Fruit fly (Drosophila melanogaster) whole organism, larva: ENCODE results near the gene shv.

Experiments
- noc ChIP-seq: fragments of 200-800 bp; sonication (Bioruptor generic); optimal IDR thresholded peaks from 3 replicates; lab custom pipeline; 2019; ENCODE audit warnings: missing biosample characterization, mild to moderate bottlenecking, missing genetic modification characterization, moderate library complexity

Gene shv

dm6 chr2L:468745-469358 is 15.9 kb downstream of the shv start:
- peak; percentile 82 for TF ChIP-seq noc (tag; lab: Kevin White, UChicago)

DNA sequence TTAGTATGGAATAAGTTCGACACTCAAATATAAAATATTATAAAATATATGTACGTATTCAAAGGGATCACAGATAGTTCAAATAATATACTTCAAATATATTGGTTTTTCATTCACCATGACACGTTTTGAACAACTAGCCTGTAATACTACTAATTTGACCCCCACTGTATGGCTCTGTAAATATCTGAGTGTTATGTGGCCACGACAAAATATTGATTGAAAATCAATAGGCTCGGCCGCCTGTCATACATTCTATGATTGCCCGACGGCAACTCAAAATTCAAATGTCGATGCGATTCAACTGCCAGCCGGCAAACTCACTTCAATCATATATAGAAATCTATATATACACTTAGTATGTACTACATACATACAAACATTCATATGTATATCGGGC is 17.0 kb downstream of the shv start:
- TF ChIP-seq noc (tag; lab: Kevin White, UChicago): no peak

DNA sequence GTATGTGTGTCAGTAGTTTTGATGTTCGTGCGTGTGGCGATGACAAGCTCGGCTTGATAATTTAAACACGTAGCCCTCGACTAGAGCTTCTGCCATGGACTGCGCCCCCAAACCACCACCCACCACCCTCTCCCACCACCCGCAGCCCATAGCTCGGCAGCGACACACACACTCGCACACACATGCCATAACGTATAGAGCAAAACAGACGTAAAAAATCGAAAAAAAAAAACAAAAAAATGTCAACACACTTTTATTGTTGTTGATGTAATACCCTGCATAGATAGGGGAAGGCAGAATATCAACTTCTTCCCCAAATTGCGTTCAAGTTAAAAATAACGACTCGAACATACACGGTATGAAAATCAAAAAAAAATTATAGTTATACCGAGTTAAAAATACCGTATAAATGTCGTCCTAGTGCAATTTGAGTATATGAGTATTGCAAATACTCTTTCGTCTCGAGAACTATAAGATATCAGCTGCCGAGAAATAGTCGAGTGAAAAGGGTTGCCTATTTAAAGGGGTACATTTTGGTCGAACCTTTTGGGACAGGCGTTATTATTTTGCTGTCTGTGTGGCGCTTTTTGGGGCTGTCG is 17.5 kb downstream of the shv start:
- peak; percentile 89 for TF ChIP-seq noc (tag; lab: Kevin White, UChicago)

DNA sequence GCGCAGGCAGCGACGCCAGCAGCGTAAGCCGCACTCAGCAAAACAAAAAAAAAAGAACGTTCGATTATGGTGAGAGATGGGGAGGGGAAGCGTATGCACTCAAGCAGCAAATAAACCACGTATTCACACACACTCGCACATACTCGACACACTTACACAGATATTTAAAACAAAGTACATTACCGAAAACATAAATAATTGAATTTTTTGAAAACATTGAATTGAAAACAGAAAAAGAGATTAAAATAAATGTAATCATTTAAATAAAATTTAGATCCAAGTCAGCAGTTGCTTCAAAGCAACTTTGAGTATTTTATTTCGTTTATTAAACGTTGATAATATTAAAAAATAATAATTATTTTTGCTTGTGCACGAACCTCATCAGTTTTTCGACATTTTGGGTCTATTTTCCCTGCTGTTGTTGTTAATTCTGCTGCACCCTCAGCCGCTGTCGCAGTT is 18.1 kb downstream of the shv start:
- peak; percentile 72 for TF ChIP-seq noc (tag; lab: Kevin White, UChicago)

DNA sequence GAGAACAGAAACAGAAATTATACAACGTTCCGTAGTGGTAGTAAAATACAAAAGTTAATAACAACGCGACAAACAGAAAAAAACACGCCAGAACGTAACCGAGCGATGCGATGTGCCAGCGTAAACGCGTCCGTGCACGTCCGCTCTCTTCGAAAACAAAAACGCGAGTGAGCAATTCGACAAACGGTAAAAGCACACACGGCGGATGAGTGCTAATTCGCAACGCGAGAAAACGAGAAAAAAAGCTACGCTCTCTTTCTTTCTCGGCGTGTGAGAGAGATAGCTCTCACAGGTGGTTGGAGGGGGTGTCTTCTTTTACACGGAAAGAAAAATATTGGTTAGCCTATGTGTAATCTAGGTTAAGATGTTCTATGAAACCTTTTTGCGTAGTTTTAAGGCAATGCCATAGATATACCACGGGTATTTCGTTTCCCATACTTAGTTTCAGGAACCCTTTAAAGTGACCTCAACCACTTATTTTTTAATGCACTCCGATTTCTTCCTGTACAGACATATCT is 19.2 kb downstream of the shv start, which contains the start of gene CG4297:
Gene CG4297 (minus strand): TSS at position 128 of the 518 bp plus-strand sequence.
- TF ChIP-seq noc (tag; lab: Kevin White, UChicago): peak; percentile 70

- TF ChIP-seq noc (tag; lab: Kevin White, UChicago): no peak
Measured at dm6 chr2L:472829-473228, 19.9 kb downstream of the shv start, which contains the start of gene MED15. Gene MED15 (plus strand): TSS chr2L:473013.

DNA sequence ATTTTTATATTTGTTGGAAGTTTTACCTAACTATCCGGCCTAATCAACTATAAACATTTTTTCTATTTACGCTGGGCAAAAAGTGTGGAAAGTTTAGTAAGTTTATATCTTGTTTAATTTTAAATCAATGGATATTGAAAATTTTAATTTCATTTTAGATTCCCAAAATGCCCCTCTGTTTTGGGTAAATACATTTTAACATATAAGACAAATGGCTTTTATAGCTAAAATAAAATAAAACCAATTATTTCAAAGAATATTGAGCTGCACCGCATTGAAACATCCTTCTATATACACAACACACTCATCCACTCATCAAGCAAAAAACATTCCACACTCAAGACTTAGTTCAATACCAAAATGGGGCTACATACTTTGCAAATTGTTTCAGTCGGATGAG is 23.0 kb downstream of the shv start, which contains the start of gene ush:
Gene ush (plus strand): TSS at position 301 of the 400 bp plus-strand sequence.
- TF ChIP-seq noc (tag; lab: Kevin White, UChicago): no peak

- no peak for TF ChIP-seq noc (tag; lab: Kevin White, UChicago)
Measured at dm6 chr2L:478173-478572, 25.3 kb downstream of the shv start.

- peak; percentile 74 for TF ChIP-seq noc (tag; lab: Kevin White, UChicago)
Measured at dm6 chr2L:478749-479482, 26.0 kb downstream of the shv start.

- peak; percentile 98 for TF ChIP-seq noc (tag; lab: Kevin White, UChicago)
Measured at dm6 chr2L:479483-480195, 26.7 kb downstream of the shv start, which contains the start of gene cbt. Gene cbt (minus strand): TSS chr2L:479688.

DNA sequence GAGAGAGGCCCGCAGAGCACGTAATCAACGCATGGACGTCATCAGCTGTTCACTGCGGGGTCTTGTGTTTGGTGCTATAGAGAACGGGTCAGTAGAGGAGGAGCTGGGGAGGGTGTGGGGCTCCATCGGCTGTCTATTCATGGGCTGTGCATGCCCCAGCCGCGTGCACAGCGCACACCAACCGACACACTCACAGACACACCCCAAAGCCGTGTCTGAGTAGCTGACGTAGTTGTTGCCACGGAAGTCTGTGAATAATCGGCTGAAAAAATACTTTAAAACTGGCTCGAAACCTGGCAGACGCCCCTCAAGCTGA is 27.2 kb downstream of the shv start:
- TF ChIP-seq noc (tag; lab: Kevin White, UChicago): no peak

dm6 chr2L:480638-481399 is 27.9 kb downstream of the shv start:
- peak; percentile 100 for TF ChIP-seq noc (tag; lab: Kevin White, UChicago)

DNA sequence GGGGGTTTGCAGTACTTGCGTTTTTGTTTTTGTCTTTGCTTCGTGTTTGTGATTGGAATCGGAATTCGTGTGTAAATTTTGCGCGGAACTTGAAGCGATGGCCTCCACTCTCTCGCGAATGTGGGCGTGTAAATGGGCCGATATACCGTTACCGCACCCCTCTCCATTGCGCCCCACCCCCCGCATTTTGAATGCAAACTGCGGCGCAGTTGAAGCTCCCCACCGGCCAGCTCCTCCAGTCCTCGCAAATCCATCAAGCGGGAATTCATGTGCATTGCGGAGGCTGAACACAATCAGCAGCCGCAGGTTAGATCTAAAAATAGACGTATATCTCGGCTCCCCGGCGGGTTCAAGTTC is 28.5 kb downstream of the shv start:
- no peak for TF ChIP-seq noc (tag; lab: Kevin White, UChicago)

DNA sequence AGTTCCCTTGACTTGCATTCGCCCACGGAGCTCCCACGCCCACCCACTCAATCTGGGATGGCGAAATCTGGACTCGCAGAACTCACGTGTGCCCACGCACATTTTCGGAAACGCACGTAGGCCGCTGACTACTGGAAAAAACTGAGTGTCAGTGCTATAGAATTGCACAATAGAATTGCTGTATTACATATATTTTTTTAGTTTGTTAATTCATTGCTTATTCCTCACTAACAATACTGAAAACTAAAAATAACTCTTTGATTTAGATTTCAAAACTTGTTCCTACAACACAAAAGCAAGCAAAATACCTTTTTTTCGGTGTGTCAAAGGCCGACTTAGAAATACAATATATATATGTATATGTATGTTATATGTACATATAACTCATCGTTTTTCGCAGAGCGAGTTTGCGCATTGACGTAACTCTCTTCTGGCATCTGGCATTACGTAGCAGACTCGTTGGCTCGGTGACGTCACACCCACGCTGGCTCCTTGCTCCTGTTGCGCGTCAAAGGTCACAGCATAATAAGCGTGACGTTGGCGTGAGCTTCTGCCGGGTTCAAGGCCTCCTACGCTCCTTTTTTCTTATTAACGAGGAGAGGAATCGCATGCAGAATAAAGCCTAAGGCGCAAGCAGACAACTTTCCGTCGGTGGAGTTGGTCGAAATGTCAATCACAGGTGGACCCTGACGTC is 29.0 kb downstream of the shv start:
- peak; percentile 72 for TF ChIP-seq noc (tag; lab: Kevin White, UChicago)
